Worm (Caenorhabditis elegans): ENCODE results near the gene kel-3.

DNA sequence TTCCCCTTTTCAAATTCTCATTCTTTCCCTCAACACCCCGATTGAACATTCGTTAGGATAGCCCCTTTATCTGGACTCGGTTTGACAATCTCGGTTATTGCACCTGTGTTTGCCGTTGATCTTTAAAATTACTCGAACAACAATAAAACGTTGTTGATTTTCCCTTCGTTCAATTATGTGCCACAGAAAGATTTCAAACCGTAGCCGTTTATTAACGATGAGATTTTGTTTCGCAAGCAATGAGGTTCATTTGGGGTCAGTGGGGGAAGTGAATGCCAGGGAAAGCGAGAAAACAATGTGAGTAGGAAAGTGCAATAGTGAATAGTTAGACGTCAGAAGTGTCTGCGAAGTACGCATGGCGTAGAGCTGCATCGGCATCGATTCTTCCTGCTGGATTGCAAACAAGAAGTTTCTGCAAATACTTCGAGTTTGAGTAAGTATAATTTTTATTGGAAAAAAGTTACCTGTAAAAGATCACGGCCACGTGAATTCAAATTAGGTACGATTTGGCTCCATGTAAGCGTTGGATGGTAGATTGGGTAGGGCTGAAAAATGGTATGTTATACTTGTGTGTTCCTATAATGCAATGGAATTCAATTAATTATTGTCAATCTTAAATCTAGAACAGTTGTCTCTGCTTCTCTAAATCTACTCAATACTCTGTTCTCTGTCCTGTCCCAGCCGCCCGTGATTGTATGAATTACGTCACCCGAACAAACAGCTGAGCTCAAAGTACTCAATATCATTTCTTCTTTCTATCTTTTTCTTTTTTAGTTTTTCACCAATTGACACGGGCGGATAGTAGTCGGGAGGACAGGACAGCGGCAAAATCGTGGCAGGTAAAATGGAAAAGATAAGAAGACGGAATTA lies at the start of gene kel-3:
- peak; percentile 77; the same call in 1 of the 2 replicates for TF ChIP-seq pha-4 (GFP tag; IDR thresholded peaks at IDR 0.05)
- peak; percentile 18 for TF ChIP-seq pha-4 (tag; optimal IDR thresholded peaks at IDR 0.05)
- TF ChIP-seq lir-3 (tag; optimal IDR thresholded peaks at IDR 0.05): peak; percentile 7
- TF ChIP-seq hlh-30 (tag; optimal IDR thresholded peaks at IDR 0.05; ENCODE audit: insufficient read depth): peak; percentile 76
- TF ChIP-seq nhr-11 (tag; optimal IDR thresholded peaks at IDR 0.05): peak; percentile 74
- TF ChIP-seq egl-27 (tag; optimal IDR thresholded peaks at IDR 0.05): no peak
- TF ChIP-seq zip-2 (tag; optimal IDR thresholded peaks at IDR 0.05): peak; percentile 58
- TF ChIP-seq unc-130 (GFP tag; optimal IDR thresholded peaks at IDR 0.05): peak; percentile 89
- peak in 1 of 2 experiments; percentile 63 for TF ChIP-seq ZK546.5 (tag; optimal IDR thresholded peaks at IDR 0.05)
- TF ChIP-seq nhr-77 (tag; optimal IDR thresholded peaks at IDR 0.05): peak; percentile 88

Measured in whole organism, L4 larva.